Fruit fly (Drosophila melanogaster) whole organism: ENCODE measurements around the gene kon.

Experiments
- Dll ChIP-seq: fragments of >200 bp; optimal IDR thresholded peaks from 2 replicates; lab custom pipeline; 2017
- pan ChIP-seq: fragments of >200 bp; optimal IDR thresholded peaks from 2 replicates; lab custom pipeline; 2017

DNA sequence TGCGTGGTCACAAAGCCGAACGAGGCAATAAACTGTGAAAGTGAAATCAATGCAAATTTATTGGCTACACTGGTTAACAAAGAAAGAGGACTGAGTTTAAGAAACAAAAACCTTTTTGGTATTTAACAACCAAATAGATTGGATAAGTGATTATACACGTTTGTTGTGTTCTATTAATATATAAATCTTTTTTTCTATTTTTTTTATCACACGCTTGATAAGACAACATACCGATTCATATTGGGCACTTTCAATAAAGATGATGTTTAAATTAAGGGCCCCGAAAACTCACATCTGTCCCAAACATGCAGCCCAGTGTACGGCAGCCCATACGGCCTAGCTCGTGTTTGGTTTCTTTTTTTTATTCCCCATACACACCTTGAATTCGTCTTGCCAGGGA, 10.7 kb downstream of the kon start:
- no peak for TF ChIP-seq Dll (lab: Kevin White, UChicago)
- no peak for TF ChIP-seq pan (lab: Kevin White, UChicago)
